Fruit fly (Drosophila melanogaster): ENCODE results near the gene PolE1.

Gene PolE1

dm6 chr3R:23318928-23319327 lies 29.0 kb upstream of the PolE1 start:
- TF ChIP-seq psq (optimal IDR thresholded peaks at IDR 0.05) (no peak), ttk (optimal IDR thresholded peaks at IDR 0.05) (no peak), h (optimal IDR thresholded peaks at IDR 0.05) (no peak), Myc (optimal IDR thresholded peaks at IDR 0.05) (no peak), insv (optimal IDR thresholded peaks at IDR 0.05) (no peak), Sin3A (optimal IDR thresholded peaks at IDR 0.05) (no peak)

dm6 chr3R:23320251-23320650 lies 27.7 kb upstream of the PolE1 start:
- TF ChIP-seq insv (optimal IDR thresholded peaks at IDR 0.05) (no peak), h (optimal IDR thresholded peaks at IDR 0.05) (peak; percentile 45)

- TF ChIP-seq insv (optimal IDR thresholded peaks at IDR 0.05) (no peak), Myc (optimal IDR thresholded peaks at IDR 0.05) (no peak), psq (optimal IDR thresholded peaks at IDR 0.05) (no peak), ttk (optimal IDR thresholded peaks at IDR 0.05) (no peak), Sin3A (optimal IDR thresholded peaks at IDR 0.05) (no peak), h (optimal IDR thresholded peaks at IDR 0.05) (no peak)
These were observed 24.1 kb upstream of the PolE1 start for dm6 chr3R:23323639-23324350.

- no peak for TF ChIP-seq psq (optimal IDR thresholded peaks at IDR 0.05)
- TF ChIP-seq Myc (optimal IDR thresholded peaks at IDR 0.05): no peak
- TF ChIP-seq insv (optimal IDR thresholded peaks at IDR 0.05): no peak
- no peak for TF ChIP-seq ttk (optimal IDR thresholded peaks at IDR 0.05)
- TF ChIP-seq h (optimal IDR thresholded peaks at IDR 0.05): no peak
- TF ChIP-seq Sin3A (optimal IDR thresholded peaks at IDR 0.05): no peak
These were observed 22.2 kb upstream of the PolE1 start for dm6 chr3R:23325710-23326109.

dm6 chr3R:23326292-23326691 lies 21.6 kb upstream of the PolE1 start:
- TF ChIP-seq Myc (optimal IDR thresholded peaks at IDR 0.05) (no peak), insv (optimal IDR thresholded peaks at IDR 0.05) (no peak), psq (optimal IDR thresholded peaks at IDR 0.05) (no peak), ttk (optimal IDR thresholded peaks at IDR 0.05) (no peak), Sin3A (optimal IDR thresholded peaks at IDR 0.05) (no peak)

- TF ChIP-seq ttk (optimal IDR thresholded peaks at IDR 0.05): no peak
- peak; percentile 81 for TF ChIP-seq h (optimal IDR thresholded peaks at IDR 0.05)
- TF ChIP-seq Myc (optimal IDR thresholded peaks at IDR 0.05): no peak
- TF ChIP-seq Sin3A (optimal IDR thresholded peaks at IDR 0.05): no peak
- TF ChIP-seq insv (optimal IDR thresholded peaks at IDR 0.05): peak; percentile 74
- no peak for TF ChIP-seq psq (optimal IDR thresholded peaks at IDR 0.05)
These were observed 20.2 kb upstream of the PolE1 start for dm6 chr3R:23327707-23328106.

dm6 chr3R:23331280-23331679 lies 16.6 kb upstream of the PolE1 start:
- no peak for TF ChIP-seq ttk (optimal IDR thresholded peaks at IDR 0.05)
- peak; percentile 100 for TF ChIP-seq h (optimal IDR thresholded peaks at IDR 0.05)

dm6 chr3R:23331865-23332367 lies 16.0 kb upstream of the PolE1 start:
- TF ChIP-seq h (optimal IDR thresholded peaks at IDR 0.05): peak; percentile 30
- no peak for TF ChIP-seq ttk (optimal IDR thresholded peaks at IDR 0.05)
- TF ChIP-seq insv (optimal IDR thresholded peaks at IDR 0.05): peak; percentile 77
- no peak for TF ChIP-seq psq (optimal IDR thresholded peaks at IDR 0.05)

- TF ChIP-seq Sin3A (optimal IDR thresholded peaks at IDR 0.05): no peak
These were observed 15.2 kb upstream of the PolE1 start for dm6 chr3R:23332535-23333333.

- no peak for TF ChIP-seq Sin3A (optimal IDR thresholded peaks at IDR 0.05)
- no peak for TF ChIP-seq ttk (optimal IDR thresholded peaks at IDR 0.05)
- TF ChIP-seq insv (optimal IDR thresholded peaks at IDR 0.05): no peak
- no peak for TF ChIP-seq psq (optimal IDR thresholded peaks at IDR 0.05)
- TF ChIP-seq Myc (optimal IDR thresholded peaks at IDR 0.05): no peak
- TF ChIP-seq h (optimal IDR thresholded peaks at IDR 0.05): no peak
These were observed 14.4 kb upstream of the PolE1 start for dm6 chr3R:23333334-23334035.

dm6 chr3R:23334036-23334744 lies 13.7 kb upstream of the PolE1 start:
- TF ChIP-seq Myc (optimal IDR thresholded peaks at IDR 0.05): no peak
- TF ChIP-seq psq (optimal IDR thresholded peaks at IDR 0.05): no peak
- no peak for TF ChIP-seq h (optimal IDR thresholded peaks at IDR 0.05)
- TF ChIP-seq insv (optimal IDR thresholded peaks at IDR 0.05): no peak
- TF ChIP-seq Sin3A (optimal IDR thresholded peaks at IDR 0.05): no peak
- no peak for TF ChIP-seq ttk (optimal IDR thresholded peaks at IDR 0.05)

- TF ChIP-seq insv (optimal IDR thresholded peaks at IDR 0.05) (no peak), psq (optimal IDR thresholded peaks at IDR 0.05) (peak; percentile 3)
These were observed 13.1 kb upstream of the PolE1 start for dm6 chr3R:23334866-23335265.
